Worm (Caenorhabditis elegans) whole organism, L4 larva: ENCODE data around the gene tmem-218.

Experiments
- nhr-10 ChIP-seq: fragments of 150-350 bp; optimal IDR thresholded peaks from 2 replicates; lab custom pipeline; 2014; ENCODE audit warnings: missing biosample characterization, missing genetic modification characterization
- unc-130 ChIP-seq: sonication (generic microtip); optimal IDR thresholded peaks from 2 replicates; lab custom pipeline; 2016; ENCODE audit warnings: missing genetic modification reagents, missing genetic modification characterization, missing compliant biosample characterization

DNA sequence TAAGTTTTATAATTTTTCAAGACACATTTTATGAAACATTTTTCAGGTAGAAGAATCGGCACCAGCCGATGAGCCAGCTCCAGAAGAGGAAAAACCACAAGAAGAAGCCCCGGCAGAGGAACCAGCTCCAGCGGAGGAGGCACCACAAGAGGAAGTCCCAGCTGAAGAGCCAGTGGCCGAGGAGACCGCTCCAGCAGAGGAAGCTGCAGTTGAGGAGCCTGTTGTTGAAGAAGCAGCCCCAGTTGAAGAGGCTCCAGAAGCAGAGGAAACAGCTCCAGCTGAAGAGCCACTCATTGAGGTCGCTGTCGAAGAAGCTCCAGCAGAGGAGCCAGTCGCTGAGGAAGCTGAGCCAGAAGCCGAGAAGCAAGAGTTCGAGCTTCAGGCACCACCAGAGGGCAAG, 24.8 kb downstream of the tmem-218 start:
- TF ChIP-seq nhr-10 (tag; lab: Kevin White, UChicago) (no peak), unc-130 (GFP tag; lab: Kevin White, UChicago) (no peak)
